Fruit fly (Drosophila melanogaster): ENCODE measurements around the gene CG10171.

dm6 chr3L:13397656-13398055 lies 9.9 kb upstream of the CG10171 start:
- TF ChIP-seq CG4854 (GFP tag; optimal IDR thresholded peaks at IDR 0.05) = no peak
- no peak for TF ChIP-seq CG12769 (tag; optimal IDR thresholded peaks at IDR 0.05)
- TF ChIP-seq pum (GFP tag; optimal IDR thresholded peaks at IDR 0.05) = no peak
- TF ChIP-seq CG15269 (tag; optimal IDR thresholded peaks at IDR 0.05) = no peak
- no peak for TF ChIP-seq pan (optimal IDR thresholded peaks at IDR 0.05)
- no peak for TF ChIP-seq pan (GFP tag; optimal IDR thresholded peaks at IDR 0.05 in 1 of 2, IDR thresholded peaks at IDR 0.05 in 1 of 2)
- TF ChIP-seq CG15479 (GFP tag; optimal IDR thresholded peaks at IDR 0.05) = no peak
- TF ChIP-seq usp (GFP tag; optimal IDR thresholded peaks at IDR 0.05) = no peak

All from whole organism, embryonic.